Worm (Caenorhabditis elegans) whole organism, L4 larva: ENCODE measurements around the gene acl-4.

Source experiments
- ama-1 ChIP-seq: fragments of 150-350 bp; optimal IDR thresholded peaks from 2 replicates; lab custom pipeline; 2014; ENCODE audit warnings: inconsistent platforms, mixed read lengths
- ceh-82 ChIP-seq: sonication (generic microtip); optimal IDR thresholded peaks from 2 replicates; lab custom pipeline; 2017; ENCODE audit warnings: missing biosample characterization, missing genetic modification characterization
- daf-12 ChIP-seq: fragments of 150-350 bp; optimal IDR thresholded peaks from 2 replicates; lab custom pipeline; 2014; ENCODE audit warnings: missing biosample characterization, missing genetic modification reagents, missing genetic modification characterization
- egl-27 ChIP-seq: sonication (generic microtip); optimal IDR thresholded peaks from 3 replicates; lab custom pipeline; 2017; ENCODE audit warnings: missing biosample characterization, missing genetic modification reagents, missing genetic modification characterization
- hif-1 ChIP-seq, 2 experiments: sonication (generic microtip); optimal IDR thresholded peaks; 2 replicates each; lab custom pipeline; 2016 to 2017; ENCODE audit warnings: missing compliant biosample characterization in 2 of 2, missing genetic modification characterization in 2 of 2, missing genetic modification reagents in 2 of 2, missing genotype in 2 of 2, mild to moderate bottlenecking in 1 of 2
- lin-39 ChIP-seq: fragments of 150-350 bp; optimal IDR thresholded peaks from 2 replicates; lab custom pipeline; 2014; ENCODE audit warnings: missing biosample characterization, missing genetic modification reagents, missing genetic modification characterization
- lsy-2 ChIP-seq, 2 experiments: fragments of 150-350 bp in 1 of 2; sonication (generic microtip) in 1 of 2; optimal IDR thresholded peaks; 2 replicates each; lab custom pipeline; 2014 to 2017; ENCODE audit warnings: missing biosample characterization in 2 of 2, missing genetic modification characterization in 2 of 2
- mes-2 ChIP-seq: sonication (generic microtip); optimal IDR thresholded peaks from 2 replicates; lab custom pipeline; 2016; ENCODE audit warnings: missing genotype, mild to moderate bottlenecking, missing genetic modification characterization, missing compliant biosample characterization; ENCODE audit not compliant: poor library complexity, severe bottlenecking
- nhr-28 ChIP-seq: fragments of 150-350 bp; optimal IDR thresholded peaks from 2 replicates; lab custom pipeline; 2014; ENCODE audit warnings: missing biosample characterization, missing genetic modification characterization
- nhr-41 ChIP-seq: fragments of 200-800 bp; sonication (Bioruptor generic); IDR thresholded peaks from 2 replicates; pipeline ENCODE4 v1.3.6; 2022; ENCODE audit warnings: missing genetic modification reagents, missing genetic modification characterization, missing compliant biosample characterization
- pqm-1 ChIP-seq: sonication (generic microtip); optimal IDR thresholded peaks from 2 replicates; lab custom pipeline; 2017; ENCODE audit warnings: missing biosample characterization, missing genetic modification characterization
- skn-1 ChIP-seq: fragments of 150-350 bp; optimal IDR thresholded peaks from 2 replicates; lab custom pipeline; 2014; ENCODE audit warnings: missing biosample characterization, missing genetic modification characterization
- unc-62 ChIP-seq, 3 experiments: fragments of 150-350 bp in 1 of 3; sonication (generic microtip); optimal IDR thresholded peaks in 2 of 3; peaks in 1 of 3; 1 replicate in 1 of 3; 2 replicates in 2 of 3; lab custom pipeline; 2014 to 2017; ENCODE audit warnings: missing biosample characterization in 3 of 3, missing genetic modification characterization in 3 of 3, missing genetic modification reagents in 3 of 3, missing genotype in 1 of 3
- ztf-11 ChIP-seq: fragments of 150-350 bp; optimal IDR thresholded peaks from 2 replicates; lab custom pipeline; 2014; ENCODE audit warnings: missing biosample characterization, missing genetic modification characterization

DNA sequence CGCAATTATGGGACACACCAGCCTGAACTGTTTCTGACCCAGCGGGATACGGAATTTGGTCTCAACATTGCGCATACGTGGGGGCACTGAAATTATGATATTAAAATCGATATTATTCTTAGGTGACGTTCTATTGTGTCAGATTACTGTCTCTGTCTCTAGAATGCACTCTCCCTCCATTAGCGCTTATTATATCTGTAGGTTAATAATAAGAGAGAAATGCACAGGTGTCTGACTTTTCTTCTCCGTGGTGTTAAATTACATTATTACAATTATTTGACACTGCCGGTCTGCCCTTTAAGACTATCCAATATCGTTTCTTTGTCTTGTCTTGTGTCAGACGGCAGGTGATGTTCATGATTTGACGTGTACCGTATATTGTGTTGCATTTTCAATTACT lies 27.6 kb downstream of the acl-4 start:
- no peak for TF ChIP-seq ztf-11 (tag; lab: Kevin White, UChicago)
- TF ChIP-seq lsy-2 (tag; optimal IDR thresholded peaks at IDR 0.05; lab: Kevin White, UChicago) = no peak
- no peak for TF ChIP-seq nhr-41 (GFP tag; lab: Robert Waterston, UW)
- no peak for TF ChIP-seq egl-27 (tag; lab: Kevin White, UChicago)
- TF ChIP-seq ama-1 (lab: Kevin White, UChicago) = no peak
- no peak for TF ChIP-seq ceh-82 (tag; lab: Kevin White, UChicago)
- TF ChIP-seq daf-12 = no peak
- TF ChIP-seq mes-2 (tag; lab: Kevin White, UChicago) = no peak
- no peak for TF ChIP-seq nhr-28 (tag; lab: Kevin White, UChicago)
- no peak for TF ChIP-seq hif-1 (tag; optimal IDR thresholded peaks at IDR 0.05; lab: Kevin White, UChicago)
- TF ChIP-seq skn-1 = no peak
- no peak for TF ChIP-seq pqm-1 (tag; lab: Kevin White, UChicago)
- no peak for TF ChIP-seq unc-62 (GFP tag; optimal IDR thresholded peaks at IDR 0.05 in 1 of 2; lab: Kevin White, UChicago)
- TF ChIP-seq unc-62 (tag; optimal IDR thresholded peaks at IDR 0.05; lab: Kevin White, UChicago) = no peak
- no peak for TF ChIP-seq lin-39
